Worm (Caenorhabditis elegans): ENCODE data around the gene wrk-1.

wrk-1 gene

ce11 chrX:8394279-8394678, 1.9 kb upstream of the wrk-1 start:
- no peak for TF ChIP-seq unc-55 (GFP tag; optimal IDR thresholded peaks at IDR 0.05)
- TF ChIP-seq unc-39 (tag; optimal IDR thresholded peaks at IDR 0.05) = no peak
- no peak for TF ChIP-seq peb-1 (tag; optimal IDR thresholded peaks at IDR 0.05)
- TF ChIP-seq elt-1 (tag; optimal IDR thresholded peaks at IDR 0.05) = no peak

- TF ChIP-seq mbf-1 (tag; optimal IDR thresholded peaks at IDR 0.05) = no peak
- TF ChIP-seq sma-3 (GFP tag; optimal IDR thresholded peaks at IDR 0.05) = no peak
- TF ChIP-seq nhr-237 (tag; optimal IDR thresholded peaks at IDR 0.05) = no peak
- no peak for TF ChIP-seq nhr-10 (tag; optimal IDR thresholded peaks at IDR 0.05)
- TF ChIP-seq nhr-23 (tag; optimal IDR thresholded peaks at IDR 0.05) = no peak
- no peak for TF ChIP-seq mdl-1 (tag; optimal IDR thresholded peaks at IDR 0.05)
- TF ChIP-seq mab-5 (tag; optimal IDR thresholded peaks at IDR 0.05) = no peak
- no peak for TF ChIP-seq ztf-4 (tag; optimal IDR thresholded peaks at IDR 0.05)
- TF ChIP-seq skn-1 (tag; optimal IDR thresholded peaks at IDR 0.05) = no peak
- no peak for TF ChIP-seq unc-39 (tag; optimal IDR thresholded peaks at IDR 0.05)
- no peak for TF ChIP-seq sem-4 (tag; optimal IDR thresholded peaks at IDR 0.05)
- TF ChIP-seq nhr-11 (tag; optimal IDR thresholded peaks at IDR 0.05) = no peak
Measured at ce11 chrX:8391505-8391904, 884 bp downstream of the wrk-1 start.

ce11 chrX:8390508-8390907, 1.9 kb downstream of the wrk-1 start:
- TF ChIP-seq F13H6.1 (tag; optimal IDR thresholded peaks at IDR 0.05) = no peak
- TF ChIP-seq lin-39 (tag; optimal IDR thresholded peaks at IDR 0.05) = no peak
- no peak for TF ChIP-seq mab-5 (tag; optimal IDR thresholded peaks at IDR 0.05)
- TF ChIP-seq dmd-4 (tag; optimal IDR thresholded peaks at IDR 0.05) = no peak
- no peak for TF ChIP-seq snpc-4 (tag; optimal IDR thresholded peaks at IDR 0.05)
- no peak for TF ChIP-seq aly-2 (tag; optimal IDR thresholded peaks at IDR 0.05)
- no peak for TF ChIP-seq elt-1 (tag; optimal IDR thresholded peaks at IDR 0.05)
- no peak for TF ChIP-seq mdl-1 (tag; optimal IDR thresholded peaks at IDR 0.05)
- TF ChIP-seq nhr-12 (tag; optimal IDR thresholded peaks at IDR 0.05) = no peak

ce11 chrX:8386068-8386851, 6.1 kb downstream of the wrk-1 start:
- TF ChIP-seq skn-1 (tag; optimal IDR thresholded peaks at IDR 0.05) (no peak), mab-5 (tag; optimal IDR thresholded peaks at IDR 0.05) (no peak), unc-62 (GFP tag; optimal IDR thresholded peaks at IDR 0.05) (no peak), sma-9 (GFP tag; optimal IDR thresholded peaks at IDR 0.05) (peak; percentile 53), sma-9 (tag; optimal IDR thresholded peaks at IDR 0.05) (no peak), nhr-10 (tag; optimal IDR thresholded peaks at IDR 0.05) (no peak), elt-1 (tag; optimal IDR thresholded peaks at IDR 0.05) (no peak), mdl-1 (tag; optimal IDR thresholded peaks at IDR 0.05) (no peak), elt-3 (tag; optimal IDR thresholded peaks at IDR 0.05) (no peak), nhr-25 (tag; optimal IDR thresholded peaks at IDR 0.05) (no peak), nhr-6 (tag; optimal IDR thresholded peaks at IDR 0.05) (no peak), gmeb-1 (tag; optimal IDR thresholded peaks at IDR 0.05) (no peak), ama-1 (optimal IDR thresholded peaks at IDR 0.05) (no peak), dmd-4 (tag; optimal IDR thresholded peaks at IDR 0.05) (no peak), nhr-12 (tag; optimal IDR thresholded peaks at IDR 0.05) (no peak), nhr-129 (tag; optimal IDR thresholded peaks at IDR 0.05) (peak; percentile 69), mbf-1 (tag; optimal IDR thresholded peaks at IDR 0.05) (no peak), blmp-1 (tag; optimal IDR thresholded peaks at IDR 0.05; ENCODE audit: insufficient read depth) (no peak), lin-11 (tag; optimal IDR thresholded peaks at IDR 0.05) (no peak), unc-55 (GFP tag; optimal IDR thresholded peaks at IDR 0.05) (peak; percentile 20), nhr-77 (tag; optimal IDR thresholded peaks at IDR 0.05) (no peak), lin-39 (tag; optimal IDR thresholded peaks at IDR 0.05) (no peak), zag-1 (tag; optimal IDR thresholded peaks at IDR 0.05) (no peak), unc-39 (tag; optimal IDR thresholded peaks at IDR 0.05) (no peak), ZK546.5 (tag; optimal IDR thresholded peaks at IDR 0.05) (no peak), aly-2 (tag; optimal IDR thresholded peaks at IDR 0.05) (no peak), R02D3.7 (tag; optimal IDR thresholded peaks at IDR 0.05) (no peak), egl-27 (tag; optimal IDR thresholded peaks at IDR 0.05) (peak; percentile 42), ztf-1 (GFP tag; conservative IDR thresholded peaks at IDR 0.05) (no peak), fos-1 (tag; optimal IDR thresholded peaks at IDR 0.05) (peak; percentile 44), crh-2 (tag; optimal IDR thresholded peaks at IDR 0.05) (peak; percentile 55), Y55F3AM.14 (GFP tag; optimal IDR thresholded peaks at IDR 0.05) (peak; percentile 4), snpc-4 (tag; optimal IDR thresholded peaks at IDR 0.05) (no peak), sem-4 (tag; optimal IDR thresholded peaks at IDR 0.05) (no peak), lsy-2 (tag; optimal IDR thresholded peaks at IDR 0.05) (peak; percentile 15 to 52), ceh-82 (tag; optimal IDR thresholded peaks at IDR 0.05) (no peak), nhr-11 (tag; optimal IDR thresholded peaks at IDR 0.05) (no peak), ceh-16 (tag; optimal IDR thresholded peaks at IDR 0.05) (no peak), nhr-23 (tag; optimal IDR thresholded peaks at IDR 0.05) (no peak), ztf-4 (tag; optimal IDR thresholded peaks at IDR 0.05) (no peak), ztf-11 (tag; optimal IDR thresholded peaks at IDR 0.05) (no peak), peb-1 (tag; optimal IDR thresholded peaks at IDR 0.05) (no peak), sma-3 (GFP tag; optimal IDR thresholded peaks at IDR 0.05) (no peak)
